Worm (Caenorhabditis elegans): ENCODE measurements around the gene F44A2.7.

F44A2.7 gene

DNA sequence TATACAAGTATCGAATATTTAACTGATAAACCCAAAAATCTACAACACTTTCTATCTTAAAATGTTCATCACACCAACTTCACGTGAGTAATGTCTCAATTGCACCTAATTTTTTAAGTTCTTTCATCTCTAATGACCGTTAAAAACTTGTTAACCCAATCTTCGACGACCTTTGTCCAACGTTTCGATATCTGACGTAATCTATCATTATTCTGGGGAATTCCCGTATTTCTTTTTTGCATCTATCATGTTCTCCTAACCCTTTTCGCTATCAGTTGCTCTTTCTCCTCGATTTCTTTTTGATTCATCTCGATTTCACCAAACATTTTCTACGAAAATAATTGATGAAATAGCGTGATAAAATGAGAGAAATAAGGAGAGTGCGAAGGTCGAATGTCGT lies 6.4 kb downstream of the F44A2.7 start:
- TF ChIP-seq ham-2 (GFP tag; optimal IDR thresholded peaks at IDR 0.05) = no peak
- no peak for TF ChIP-seq tbx-8 (GFP tag; optimal IDR thresholded peaks at IDR 0.05)
- TF ChIP-seq sem-2 (GFP tag; optimal IDR thresholded peaks at IDR 0.05) = no peak
- TF ChIP-seq mls-2 (tag; optimal IDR thresholded peaks at IDR 0.05) = no peak
- TF ChIP-seq pha-4 (tag; optimal IDR thresholded peaks at IDR 0.05) = no peak

- no peak for TF ChIP-seq flh-1 (GFP tag; optimal IDR thresholded peaks at IDR 0.05)
- no peak for TF ChIP-seq unc-39 (tag; optimal IDR thresholded peaks at IDR 0.05)
- TF ChIP-seq mep-1 (tag; optimal IDR thresholded peaks at IDR 0.05) = no peak
- TF ChIP-seq ces-1 (GFP tag; optimal IDR thresholded peaks at IDR 0.05) = no peak
- TF ChIP-seq hlh-1 (tag; optimal IDR thresholded peaks at IDR 0.05) = no peak
- TF ChIP-seq M03D4.4 (tag; optimal IDR thresholded peaks at IDR 0.05) = no peak
These were observed 7.4 kb downstream of the F44A2.7 start, which contains the start of gene K07B1.4 for ce11 chrV:9328670-9329069. K07B1.4 (plus strand) TSS chrV:9328970.

DNA sequence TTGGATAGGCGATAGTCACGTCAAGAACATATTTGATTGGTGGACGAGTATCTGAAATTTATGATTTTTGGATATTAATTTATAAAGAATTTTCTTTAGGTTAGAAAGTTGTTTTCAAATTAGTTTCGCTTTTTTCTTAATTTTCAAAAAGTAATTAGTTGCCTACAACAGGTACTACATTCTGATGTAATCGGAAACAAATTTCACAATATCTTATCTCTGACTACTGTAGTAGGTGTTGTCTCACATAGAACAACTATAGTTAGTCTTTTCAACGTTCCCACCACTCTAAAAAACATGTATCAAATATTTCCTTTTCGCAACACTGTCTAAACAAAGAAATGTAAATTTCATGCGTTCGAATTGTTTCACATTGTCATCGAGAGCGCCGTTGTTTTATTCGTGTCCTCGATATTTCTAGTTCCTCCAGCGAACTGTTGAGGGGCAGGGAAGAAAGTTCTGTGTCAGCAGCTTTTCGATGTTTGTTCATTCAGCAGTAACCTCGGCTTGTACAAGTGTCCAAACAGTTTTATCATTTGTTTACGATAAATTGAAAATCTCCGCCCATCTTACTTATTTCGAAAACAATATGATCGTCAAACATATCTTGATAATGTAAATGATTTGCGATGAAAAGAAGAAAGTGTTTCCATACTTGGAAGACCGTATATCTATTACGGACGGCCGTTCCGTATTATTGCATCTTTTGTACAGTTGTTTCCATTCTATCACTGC lies 8.1 kb downstream of the F44A2.7 start:
- TF ChIP-seq mab-5 (tag; optimal IDR thresholded peaks at IDR 0.05) (no peak), ham-2 (GFP tag; optimal IDR thresholded peaks at IDR 0.05) (no peak), ztf-11 (tag; optimal IDR thresholded peaks at IDR 0.05) (no peak), nhr-12 (tag; optimal IDR thresholded peaks at IDR 0.05) (no peak), elt-1 (tag; optimal IDR thresholded peaks at IDR 0.05; ENCODE audit: borderline replicate concordance, insufficient read depth) (no peak), sem-2 (GFP tag; optimal IDR thresholded peaks at IDR 0.05) (no peak), unc-62 (GFP tag; optimal IDR thresholded peaks at IDR 0.05) (no peak), bed-3 (GFP tag; optimal IDR thresholded peaks at IDR 0.05) (no peak), ces-1 (GFP tag; optimal IDR thresholded peaks at IDR 0.05) (no peak), nhr-28 (tag; optimal IDR thresholded peaks at IDR 0.05) (no peak), nhr-76 (tag; optimal IDR thresholded peaks at IDR 0.05) (no peak)

DNA sequence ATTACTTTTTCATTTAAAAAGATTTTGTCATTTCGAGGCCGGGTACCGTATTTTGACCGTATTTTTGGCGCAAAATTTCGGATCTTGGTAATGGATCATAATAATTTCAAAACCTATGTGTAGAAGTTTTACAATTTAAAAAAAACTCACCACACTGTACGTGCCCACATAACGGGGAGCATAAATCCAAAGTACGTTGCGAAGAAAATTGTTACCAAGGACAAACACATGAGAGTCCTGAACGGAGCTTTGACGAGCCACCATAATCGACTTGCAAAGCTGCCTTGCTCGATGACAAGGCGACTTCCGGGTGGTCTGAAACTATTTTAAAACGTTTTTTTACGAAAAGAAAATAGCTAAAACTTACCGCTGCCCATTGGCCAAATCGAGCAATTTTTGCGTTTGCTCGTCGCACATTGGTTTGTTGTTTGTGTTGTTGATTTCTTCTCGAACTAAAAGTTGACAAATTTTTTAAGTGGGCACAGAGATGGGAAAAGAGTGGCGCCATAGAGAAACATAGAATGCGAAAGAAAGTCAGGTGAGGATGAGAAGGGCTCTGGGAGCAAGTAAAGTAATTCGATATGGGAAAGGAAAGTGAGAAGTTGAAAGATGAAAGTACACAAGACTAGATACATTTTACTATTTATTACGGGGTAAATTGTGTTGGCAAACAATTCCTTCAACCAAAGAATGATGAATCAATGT lies 11.5 kb downstream of the F44A2.7 start:
- TF ChIP-seq elt-3 (tag; optimal IDR thresholded peaks at IDR 0.05) (no peak), blmp-1 (tag; optimal IDR thresholded peaks at IDR 0.05) (no peak), pha-4 (tag; optimal IDR thresholded peaks at IDR 0.05) (no peak), mls-2 (tag; optimal IDR thresholded peaks at IDR 0.05) (no peak), ceh-39 (tag; optimal IDR thresholded peaks at IDR 0.05) (no peak), zip-8 (tag; optimal IDR thresholded peaks at IDR 0.05) (no peak), elt-1 (tag; optimal IDR thresholded peaks at IDR 0.05; ENCODE audit: borderline replicate concordance, insufficient read depth) (no peak), bed-3 (GFP tag; optimal IDR thresholded peaks at IDR 0.05) (no peak), tbx-8 (GFP tag; optimal IDR thresholded peaks at IDR 0.05) (no peak), ces-1 (GFP tag; optimal IDR thresholded peaks at IDR 0.05) (no peak), nhr-76 (tag; optimal IDR thresholded peaks at IDR 0.05) (no peak), ham-2 (GFP tag; optimal IDR thresholded peaks at IDR 0.05) (no peak), nhr-2 (tag; optimal IDR thresholded peaks at IDR 0.05) (no peak)

ce11 chrV:9333316-9334048 lies 12.2 kb downstream of the F44A2.7 start, which contains the start of gene acl-14:
acl-14 (minus strand) TSS chrV:9333631.
- TF ChIP-seq elt-1 (tag; optimal IDR thresholded peaks at IDR 0.05; ENCODE audit: borderline replicate concordance, insufficient read depth) (no peak), zip-8 (tag; optimal IDR thresholded peaks at IDR 0.05) (peak; percentile 97), ham-2 (GFP tag; optimal IDR thresholded peaks at IDR 0.05) (no peak), ceh-83 (GFP tag; optimal IDR thresholded peaks at IDR 0.05) (no peak)

DNA sequence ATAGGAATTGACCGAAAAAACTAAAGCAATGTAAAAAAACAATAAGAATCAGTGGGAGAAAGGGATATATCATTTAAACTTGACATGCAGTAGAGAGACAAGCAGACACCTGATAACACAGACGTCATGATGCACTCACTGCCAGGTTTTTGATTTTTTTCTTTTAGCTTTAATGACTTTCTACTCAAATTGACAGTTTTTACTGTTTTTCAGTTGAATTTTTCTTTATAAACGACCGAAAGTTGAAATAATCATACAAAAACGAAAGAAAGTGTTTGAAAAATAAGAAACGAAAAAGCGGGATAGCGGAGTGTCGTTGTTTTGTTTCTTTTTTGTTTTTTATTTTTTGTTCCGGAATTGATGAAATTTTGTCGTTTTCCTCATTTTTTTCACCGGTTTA lies 12.9 kb downstream of the F44A2.7 start, which contains the start of gene ucp-4:
TSS of gene ucp-4 (plus strand) at position 83 of the 400 bp plus-strand sequence.
- TF ChIP-seq tbx-8 (GFP tag; optimal IDR thresholded peaks at IDR 0.05) (no peak), ztf-11 (tag; optimal IDR thresholded peaks at IDR 0.05) (no peak), nhr-76 (tag; optimal IDR thresholded peaks at IDR 0.05) (no peak), flh-1 (GFP tag; optimal IDR thresholded peaks at IDR 0.05) (no peak), nhr-28 (tag; optimal IDR thresholded peaks at IDR 0.05) (no peak), sem-2 (GFP tag; optimal IDR thresholded peaks at IDR 0.05) (no peak), ceh-83 (GFP tag; optimal IDR thresholded peaks at IDR 0.05) (no peak), nhr-237 (tag; optimal IDR thresholded peaks at IDR 0.05) (no peak), cnd-1 (tag; optimal IDR thresholded peaks at IDR 0.05) (no peak), M03D4.4 (tag; optimal IDR thresholded peaks at IDR 0.05) (no peak), nhr-2 (tag; optimal IDR thresholded peaks at IDR 0.05) (no peak), ces-1 (GFP tag; optimal IDR thresholded peaks at IDR 0.05) (no peak), pha-4 (tag; optimal IDR thresholded peaks at IDR 0.05) (no peak), unc-120 (tag; optimal IDR thresholded peaks at IDR 0.05; ENCODE audit: poor library complexity, severe bottlenecking) (no peak), lsy-2 (tag; optimal IDR thresholded peaks at IDR 0.05) (no peak), drap-1 (GFP tag; optimal IDR thresholded peaks at IDR 0.05) (no peak), ham-2 (GFP tag; optimal IDR thresholded peaks at IDR 0.05) (no peak), blmp-1 (tag; optimal IDR thresholded peaks at IDR 0.05) (no peak), elt-1 (tag; optimal IDR thresholded peaks at IDR 0.05; ENCODE audit: borderline replicate concordance, insufficient read depth) (no peak)

All from whole organism, mixed stage, embryonic.